Fruit fly (Drosophila melanogaster) whole organism, embryonic: ENCODE results near the gene Obp19a.

Experiments
- B-H1 ChIP-seq: fragments of 200-800 bp; sonication (Bioruptor generic); IDR thresholded peaks from 3 replicates; pipeline ENCODE4 v1.3.6; 2022; ENCODE audit warnings: missing biosample characterization, missing genetic modification characterization
- Bgb ChIP-seq: fragments of 200-800 bp; sonication (Bioruptor generic); IDR thresholded peaks from 2 replicates; pipeline ENCODE4 v1.3.6; 2022; ENCODE audit warnings: missing biosample characterization, missing genetic modification characterization; ENCODE audit not compliant: partially characterized antibody
- Blimp-1 ChIP-seq: fragments of 200-800 bp; sonication (Bioruptor generic); optimal IDR thresholded peaks from 3 replicates; lab custom pipeline; 2018; ENCODE audit warnings: missing biosample characterization, missing genetic modification characterization, mild to moderate bottlenecking, moderate library complexity, missing genetic modification reagents
- CG10543 ChIP-seq: fragments of 200-800 bp; sonication (Bioruptor generic); optimal IDR thresholded peaks from 3 replicates; lab custom pipeline; 2017; ENCODE audit warnings: missing biosample characterization, mild to moderate bottlenecking, missing genetic modification characterization, moderate library complexity
- CG12104 ChIP-seq: fragments of 200-800 bp; sonication (Bioruptor generic); optimal IDR thresholded peaks from 3 replicates; lab custom pipeline; 2016; ENCODE audit warnings: missing biosample characterization, missing genetic modification characterization
- CG12769 ChIP-seq: fragments of 200-800 bp; sonication (Bioruptor generic); optimal IDR thresholded peaks from 2 replicates; lab custom pipeline; 2019; ENCODE audit warnings: missing biosample characterization, mild to moderate bottlenecking, missing genetic modification characterization, moderate library complexity
- CG14014 ChIP-seq: fragments of 200-800 bp; sonication (Bioruptor generic); IDR thresholded peaks from 2 replicates; pipeline ENCODE4 v1.3.6; 2022; ENCODE audit warnings: missing biosample characterization, missing genetic modification characterization
- CG14710 ChIP-seq: fragments of 200-800 bp; sonication (Bioruptor generic); optimal IDR thresholded peaks from 3 replicates; lab custom pipeline; 2019; ENCODE audit warnings: missing biosample characterization, mild to moderate bottlenecking, missing genetic modification characterization, moderate library complexity
- CG15269 ChIP-seq: fragments of 200-800 bp; sonication (Bioruptor generic); optimal IDR thresholded peaks from 2 replicates; lab custom pipeline; 2018; ENCODE audit warnings: missing biosample characterization, mild to moderate bottlenecking, missing genetic modification characterization, moderate library complexity
- CG15696 ChIP-seq: fragments of 200-800 bp; sonication (Bioruptor generic); optimal IDR thresholded peaks from 2 replicates; lab custom pipeline; 2019; ENCODE audit warnings: missing biosample characterization, mild to moderate bottlenecking, missing genetic modification characterization, moderate library complexity
- CG18011 ChIP-seq: fragments of 200-800 bp; sonication (Bioruptor generic); optimal IDR thresholded peaks from 2 replicates; lab custom pipeline; 2017; ENCODE audit warnings: missing biosample characterization, missing genetic modification characterization, mild to moderate bottlenecking, moderate library complexity, missing genotype
- CG18476 ChIP-seq: fragments of 200-800 bp; sonication (Bioruptor generic); optimal IDR thresholded peaks from 2 replicates; lab custom pipeline; 2016; ENCODE audit warnings: missing biosample characterization, mild to moderate bottlenecking, missing genetic modification characterization
- CG2712 ChIP-seq: fragments of 200-800 bp; optimal IDR thresholded peaks from 3 replicates; lab custom pipeline; 2019; ENCODE audit warnings: missing biosample characterization, mild to moderate bottlenecking, missing genetic modification characterization, moderate library complexity
- CG33557 ChIP-seq: fragments of 200-800 bp; sonication (Bioruptor generic); optimal IDR thresholded peaks from 2 replicates; lab custom pipeline; 2019; ENCODE audit warnings: missing biosample characterization, mild to moderate bottlenecking, missing genetic modification characterization, moderate library complexity
- CG4707 ChIP-seq: fragments of 200-800 bp; sonication (Bioruptor generic); optimal IDR thresholded peaks from 2 replicates; lab custom pipeline; 2018; ENCODE audit warnings: missing biosample characterization, mild to moderate bottlenecking, missing genetic modification characterization, moderate library complexity
- CTCF ChIP-seq: fragments of 200-800 bp; sonication (Bioruptor generic); optimal IDR thresholded peaks from 2 replicates; lab custom pipeline; 2017; ENCODE audit warnings: missing biosample characterization, mild to moderate bottlenecking, missing genetic modification characterization, moderate library complexity
- Dll ChIP-seq: fragments of 200-800 bp; sonication (Bioruptor generic); IDR thresholded peaks from 4 replicates; pipeline ENCODE4 v1.3.6; 2022; ENCODE audit warnings: missing biosample characterization, missing genetic modification characterization; ENCODE audit not compliant: partially characterized antibody
- Doc2 ChIP-seq: fragments of 200-800 bp; sonication (Bioruptor generic); IDR thresholded peaks from 2 replicates; pipeline ENCODE4 v1.3.6; 2022; ENCODE audit warnings: missing biosample characterization, missing genetic modification characterization
- Elba2 ChIP-seq: fragments of 200-800 bp; sonication (Bioruptor generic); optimal IDR thresholded peaks from 3 replicates; lab custom pipeline; 2016; ENCODE audit warnings: missing biosample characterization, missing genetic modification characterization
- Ets97D ChIP-seq: fragments of 200-800 bp; sonication (Bioruptor generic); optimal IDR thresholded peaks from 3 replicates; lab custom pipeline; 2016; ENCODE audit warnings: missing biosample characterization, missing genetic modification characterization
- HLH3B ChIP-seq: fragments of 200-800 bp; sonication (Bioruptor generic); IDR thresholded peaks from 2 replicates; pipeline ENCODE4 v1.3.6; 2022; ENCODE audit warnings: missing biosample characterization, missing genetic modification characterization
- Jarid2 ChIP-seq: fragments of 200-800 bp; sonication (Bioruptor generic); optimal IDR thresholded peaks from 3 replicates; lab custom pipeline; 2017; ENCODE audit warnings: mild to moderate bottlenecking, missing biosample characterization, missing genetic modification reagents, missing genetic modification characterization
- Max ChIP-seq: fragments of 200-800 bp; sonication (Bioruptor generic); optimal IDR thresholded peaks from 2 replicates; lab custom pipeline; 2016; ENCODE audit warnings: missing biosample characterization, mild to moderate bottlenecking, missing genetic modification characterization
- Mrtf ChIP-seq: fragments of 200-800 bp; sonication (Bioruptor generic); IDR thresholded peaks from 3 replicates; pipeline ENCODE4 v1.3.6; 2022; ENCODE audit warnings: missing biosample characterization, missing genetic modification characterization
- Nf-YC ChIP-seq: fragments of 200-800 bp; optimal IDR thresholded peaks from 3 replicates; lab custom pipeline; 2019; ENCODE audit warnings: missing biosample characterization, mild to moderate bottlenecking, missing genetic modification characterization, moderate library complexity
- Side ChIP-seq: fragments of 200-800 bp; sonication (Bioruptor generic); optimal IDR thresholded peaks from 2 replicates; lab custom pipeline; 2016; ENCODE audit warnings: missing biosample characterization, missing genetic modification characterization
- TFAM ChIP-seq: fragments of 200-800 bp; sonication (Bioruptor generic); optimal IDR thresholded peaks from 2 replicates; lab custom pipeline; 2017; ENCODE audit warnings: missing biosample characterization, missing genetic modification characterization, inconsistent platforms
- al ChIP-seq: fragments of 200-800 bp; sonication (Bioruptor generic); IDR thresholded peaks from 2 replicates; pipeline ENCODE4 v1.3.6; 2022; ENCODE audit warnings: missing biosample characterization, missing genetic modification characterization
- amos ChIP-seq: fragments of 200-800 bp; sonication (Bioruptor generic); IDR thresholded peaks from 2 replicates; pipeline ENCODE4 v1.3.6; 2022; ENCODE audit warnings: missing biosample characterization, missing genetic modification characterization; ENCODE audit not compliant: partially characterized antibody
- bigmax ChIP-seq: fragments of 200-800 bp; sonication (Bioruptor generic); optimal IDR thresholded peaks from 2 replicates; lab custom pipeline; 2018; ENCODE audit warnings: missing biosample characterization, mild to moderate bottlenecking, missing genetic modification characterization
- cad ChIP-seq: fragments of >200 bp; optimal IDR thresholded peaks from 2 replicates; lab custom pipeline; 2017; ENCODE audit warnings: missing biosample characterization, missing genetic modification characterization
- crol ChIP-seq: fragments of 200-800 bp; sonication (Bioruptor generic); IDR thresholded peaks from 2 replicates; pipeline ENCODE4 v1.3.6; 2022; ENCODE audit warnings: missing biosample characterization, missing genetic modification characterization
- da ChIP-seq: fragments of 200-800 bp; sonication (Bioruptor generic); optimal IDR thresholded peaks from 2 replicates; lab custom pipeline; 2016; ENCODE audit warnings: missing biosample characterization, missing genetic modification characterization
- dimm ChIP-seq: fragments of 200-800 bp; sonication (Bioruptor generic); IDR thresholded peaks from 2 replicates; pipeline ENCODE4 v1.3.6; 2022; ENCODE audit warnings: missing biosample characterization, missing genetic modification characterization
- dysf ChIP-seq: fragments of 200-800 bp; sonication (Bioruptor generic); IDR thresholded peaks from 3 replicates; pipeline ENCODE4 v1.3.6; 2022; ENCODE audit warnings: missing biosample characterization, missing genetic modification characterization
- grn ChIP-seq: fragments of 200-800 bp; sonication (Bioruptor generic); optimal IDR thresholded peaks from 3 replicates; lab custom pipeline; 2017; ENCODE audit warnings: missing biosample characterization, missing genetic modification characterization
- hb ChIP-seq: fragments of 200-800 bp; sonication (Bioruptor generic); IDR thresholded peaks from 3 replicates; pipeline ENCODE4 v1.3.6; 2022; ENCODE audit warnings: missing biosample characterization, missing genetic modification characterization; ENCODE audit not compliant: partially characterized antibody
- knrl ChIP-seq: fragments of 200-800 bp; sonication (Bioruptor generic); IDR thresholded peaks from 3 replicates; pipeline ENCODE4 v1.3.6; 2022; ENCODE audit warnings: missing biosample characterization, missing genetic modification characterization; ENCODE audit not compliant: partially characterized antibody
- lola ChIP-seq, 3 experiments: fragments of >200 bp in 2 of 3; fragments of 200-800 bp in 1 of 3; sonication (Bioruptor generic) in 1 of 3; optimal IDR thresholded peaks; 2 replicates each; lab custom pipeline; 2017 to 2019; ENCODE audit warnings: missing biosample characterization in 3 of 3, missing genetic modification characterization in 3 of 3, mild to moderate bottlenecking in 1 of 3, moderate library complexity in 1 of 3
- pum ChIP-seq: fragments of 200-800 bp; sonication (Bioruptor generic); optimal IDR thresholded peaks from 2 replicates; lab custom pipeline; 2016; ENCODE audit warnings: missing biosample characterization, missing genetic modification characterization
- row ChIP-seq: fragments of 200-800 bp; sonication (Bioruptor generic); IDR thresholded peaks from 3 replicates; pipeline ENCODE4 v1.3.6; 2022; ENCODE audit warnings: missing biosample characterization, missing genetic modification characterization
- slbo ChIP-seq: fragments of 200-800 bp; sonication (Bioruptor generic); IDR thresholded peaks from 2 replicates; pipeline ENCODE4 v1.3.6; 2022; ENCODE audit warnings: missing biosample characterization, missing genetic modification characterization
- sna ChIP-seq: fragments of 200-800 bp; sonication (Bioruptor generic); IDR thresholded peaks from 2 replicates; pipeline ENCODE4 v1.3.6; 2022; ENCODE audit warnings: missing biosample characterization, missing genetic modification characterization; ENCODE audit not compliant: partially characterized antibody
- ssp ChIP-seq: fragments of 200-800 bp; sonication (Bioruptor generic); IDR thresholded peaks from 2 replicates; pipeline ENCODE4 v1.3.6; 2022; ENCODE audit warnings: missing biosample characterization, missing genetic modification characterization
- stwl ChIP-seq: fragments of 200-800 bp; sonication (Bioruptor generic); optimal IDR thresholded peaks from 3 replicates; lab custom pipeline; 2018; ENCODE audit warnings: missing biosample characterization, mild to moderate bottlenecking, missing genetic modification characterization, moderate library complexity
- unc-4 ChIP-seq: fragments of 200-800 bp; sonication (Bioruptor generic); IDR thresholded peaks from 2 replicates; pipeline ENCODE4 v1.3.6; 2022; ENCODE audit warnings: missing biosample characterization, missing genetic modification characterization; ENCODE audit not compliant: partially characterized antibody
- vnd ChIP-seq: fragments of 200-800 bp; sonication (Bioruptor generic); IDR thresholded peaks from 3 replicates; pipeline ENCODE4 v1.3.6; 2022; ENCODE audit warnings: missing biosample characterization, missing genetic modification characterization; ENCODE audit not compliant: partially characterized antibody
- zen ChIP-seq: fragments of 200-800 bp; sonication (Bioruptor generic); optimal IDR thresholded peaks from 3 replicates; lab custom pipeline; 2018; ENCODE audit warnings: missing biosample characterization, mild to moderate bottlenecking, missing genetic modification characterization, moderate library complexity

The Obp19a gene

DNA sequence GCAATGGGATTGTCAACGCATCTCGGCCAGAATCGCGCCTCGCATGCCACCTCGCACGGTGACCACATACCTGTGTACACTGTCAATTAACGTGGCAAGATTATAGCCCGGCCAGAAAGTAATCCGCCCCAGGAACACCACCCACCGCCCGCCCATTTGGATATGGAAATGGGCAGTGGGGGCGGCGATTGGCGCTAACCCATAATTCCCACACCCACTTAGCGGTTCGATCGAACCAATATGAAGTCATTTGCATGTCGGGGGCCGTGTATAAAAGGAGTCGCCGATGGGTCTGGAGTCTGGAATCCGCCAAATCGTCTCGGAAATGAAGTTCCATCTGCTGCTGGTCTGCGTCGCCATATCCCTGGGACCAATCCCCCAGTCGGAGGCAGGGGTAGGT is at the start of gene Obp19a:
Gene Obp19a (plus strand): TSS at position 301 of the 400 bp plus-strand sequence.
- TF ChIP-seq unc-4 (no peak), Blimp-1 (no peak), sna (no peak), Dll (GFP tag; lab: Robert Waterston, UW) (no peak), CG15269 (tag; lab: Kevin White, UChicago) (no peak), grn (GFP tag; lab: Kevin White, UChicago) (no peak), Doc2 (no peak), dysf (GFP tag; lab: Robert Waterston, UW) (no peak), CG14014 (GFP tag; lab: Robert Waterston, UW) (no peak), pum (GFP tag; lab: Kevin White, UChicago) (no peak), bigmax (GFP tag; lab: Kevin White, UChicago) (no peak), slbo (GFP tag; lab: Robert Waterston, UW) (no peak), HLH3B (GFP tag; lab: Robert Waterston, UW) (no peak), da (GFP tag; lab: Kevin White, UChicago) (no peak), stwl (tag; lab: Kevin White, UChicago) (no peak)
- TF ChIP-seq, all 482 proteins: peak for 0

DNA sequence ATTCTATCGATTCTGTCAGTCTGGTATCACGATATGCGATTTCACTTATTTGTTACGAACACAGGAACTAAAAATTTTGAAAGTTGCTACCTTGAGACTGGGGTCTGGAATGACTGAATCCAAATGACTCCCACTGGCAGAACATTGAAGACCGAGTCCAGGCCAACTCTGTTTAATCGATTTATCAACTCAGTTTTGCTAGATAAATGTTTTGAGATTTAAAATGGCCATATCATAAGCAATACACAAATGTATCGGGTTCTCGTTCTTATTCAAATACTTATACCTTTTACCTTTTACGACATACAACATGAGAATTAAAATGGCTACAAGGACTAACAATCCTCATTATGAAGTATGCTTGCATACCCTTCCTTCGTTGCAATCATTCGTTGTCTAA is 39.1 kb upstream of the Obp19a start, which contains the start of gene CG12679:
Gene CG12679 (minus strand): TSS at position 101 of the 400 bp plus-strand sequence.
- TF ChIP-seq CG15696 (tag; lab: Kevin White, UChicago) (no peak), dimm (GFP tag; lab: Robert Waterston, UW) (no peak), Mrtf (GFP tag; lab: Robert Waterston, UW) (no peak), CG2712 (tag; lab: Kevin White, UChicago) (no peak), CG12104 (no peak), Elba2 (GFP tag; lab: Kevin White, UChicago) (no peak), CG18476 (GFP tag; lab: Kevin White, UChicago) (no peak), cad (no peak), ssp (GFP tag; lab: Robert Waterston, UW) (no peak), Nf-YC (tag; lab: Kevin White, UChicago) (no peak), Max (GFP tag; lab: Kevin White, UChicago) (no peak), CG14710 (tag; lab: Kevin White, UChicago) (no peak), Bgb (no peak), Jarid2 (no peak), B-H1 (GFP tag; lab: Robert Waterston, UW) (no peak), crol (GFP tag; lab: Robert Waterston, UW) (no peak), CG33557 (no peak), lola (GFP tag; optimal IDR thresholded peaks at IDR 0.05; lab: Kevin White, UChicago) (no peak), al (GFP tag; lab: Robert Waterston, UW) (no peak), zen (tag; lab: Kevin White, UChicago) (no peak)

- TF ChIP-seq grn (GFP tag; lab: Kevin White, UChicago) = no peak
- peak; percentile 70 for TF ChIP-seq CTCF (GFP tag; lab: Kevin White, UChicago)
- TF ChIP-seq, all 482 proteins: peak for 1
Measured at dm6 chrX:20385865-20386264, 29.7 kb upstream of the Obp19a start.

DNA sequence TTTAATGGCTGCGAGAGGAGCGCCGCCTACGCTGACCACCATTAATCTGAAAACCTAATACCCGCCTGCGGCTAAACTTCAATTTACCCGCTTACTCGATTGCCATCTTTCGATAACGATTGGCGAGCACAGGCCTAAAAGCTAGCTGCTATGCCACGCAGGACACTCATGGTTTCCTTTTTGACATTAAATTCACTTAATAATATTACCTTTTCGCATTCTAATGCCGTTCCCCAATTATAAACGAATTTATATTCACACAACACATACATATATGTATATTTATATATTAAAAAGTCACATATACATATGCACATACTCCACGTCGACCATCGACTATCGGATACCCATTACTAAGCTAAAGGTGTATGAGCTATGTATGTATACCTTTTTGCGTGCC is 25.9 kb upstream of the Obp19a start:
- TF ChIP-seq vnd (peak; percentile 58; the same call in 2 of the 3 replicates), CG18011 (GFP tag; lab: Kevin White, UChicago) (peak; percentile 95), zen (tag; lab: Kevin White, UChicago) (peak; percentile 2), row (peak; percentile 31; the same call in 1 of the 3 replicates), amos (0 out of 2 replicates have a peak, but pooled peaks have one; percentile 41), knrl (peak; percentile 36; the same call in 1 of the 3 replicates), Ets97D (GFP tag; lab: Kevin White, UChicago) (no peak), CG12769 (tag; lab: Kevin White, UChicago) (no peak), CG4707 (GFP tag; lab: Kevin White, UChicago) (no peak), TFAM (GFP tag; lab: Kevin White, UChicago) (no peak), hb (GFP tag; lab: Robert Waterston, UW) (peak; percentile 77), CG10543 (GFP tag; lab: Kevin White, UChicago) (no peak), Side (GFP tag; lab: Kevin White, UChicago) (no peak)
